Worm (Caenorhabditis elegans) whole organism, midembryonic: ENCODE measurements around the gene nas-31.

Source experiments
- T22C8.4 ChIP-seq: fragments of 200-800 bp; sonication (Bioruptor generic); IDR thresholded peaks from 2 replicates; pipeline ENCODE4 v1.3.6; 2022; ENCODE audit warnings: missing genetic modification characterization, missing compliant biosample characterization
- cog-1 ChIP-seq: sonication (generic microtip); optimal IDR thresholded peaks from 2 replicates; lab custom pipeline; 2016; ENCODE audit warnings: missing genetic modification characterization, missing compliant biosample characterization
- flt-1 ChIP-seq: fragments of 200-800 bp; sonication (Bioruptor generic); IDR thresholded peaks from 2 replicates; pipeline ENCODE4 v1.3.6; 2022; ENCODE audit warnings: missing genetic modification characterization, missing compliant biosample characterization
- klf-2 ChIP-seq: fragments of 200-800 bp; sonication (Bioruptor generic); conservative IDR thresholded peaks from 2 replicates; pipeline ENCODE4 v1.3.6; 2022; ENCODE audit warnings: missing genetic modification reagents, missing genetic modification characterization, missing compliant biosample characterization
- med-1 ChIP-seq: sonication (generic microtip); optimal IDR thresholded peaks from 2 replicates; lab custom pipeline; 2017; ENCODE audit warnings: missing genetic modification characterization, mild to moderate bottlenecking, missing compliant biosample characterization, antibody characterized with exemption, missing genetic modification reagents; ENCODE audit not compliant: insufficient read depth
- ref-1 ChIP-seq: fragments of 200-800 bp; sonication (Bioruptor generic); conservative IDR thresholded peaks from 2 replicates; pipeline ENCODE4 v1.3.6; 2022; ENCODE audit warnings: missing genetic modification reagents, missing genetic modification characterization, missing compliant biosample characterization
- tab-1 ChIP-seq: fragments of 200-800 bp; sonication (Bioruptor generic); IDR thresholded peaks from 2 replicates; pipeline ENCODE4 v1.3.6; 2022; ENCODE audit warnings: missing genetic modification characterization, missing compliant biosample characterization
- ztf-23 ChIP-seq: fragments of 200-800 bp; sonication (Bioruptor generic); IDR thresholded peaks from 2 replicates; pipeline ENCODE4 v1.3.6; 2022; ENCODE audit warnings: missing genetic modification reagents, missing genetic modification characterization, missing compliant biosample characterization
- ztf-29 ChIP-seq: fragments of 200-800 bp; sonication (Bioruptor generic); IDR thresholded peaks from 2 replicates; pipeline ENCODE4 v1.3.6; 2022; ENCODE audit warnings: missing genetic modification reagents, missing genetic modification characterization, missing compliant biosample characterization

- TF ChIP-seq klf-2 (GFP tag; lab: Robert Waterston, UW) (no peak), tab-1 (GFP tag; lab: Robert Waterston, UW) (no peak), ztf-23 (GFP tag; lab: Robert Waterston, UW) (no peak), flt-1 (GFP tag; lab: Robert Waterston, UW) (no peak), cog-1 (tag; lab: Kevin White, UChicago) (no peak), ztf-29 (GFP tag; lab: Robert Waterston, UW) (no peak), ref-1 (GFP tag; lab: Robert Waterston, UW) (no peak), T22C8.4 (GFP tag; lab: Robert Waterston, UW) (no peak), med-1 (GFP tag; lab: Kevin White, UChicago) (no peak)
Measured at ce11 chrV:10936681-10937080, 15.0 kb upstream of the nas-31 start, which contains the start of gene F17C11.12.
